Worm (Caenorhabditis elegans) whole organism, L3 larva: ENCODE data around the gene F43E2.11.

ENCODE experiments used
- aly-2 ChIP-seq: fragments of 150-350 bp; optimal IDR thresholded peaks from 2 replicates; lab custom pipeline; 2014; ENCODE audit warnings: missing biosample characterization, missing genetic modification characterization
- ceh-82 ChIP-seq: fragments of 150-350 bp; optimal IDR thresholded peaks from 2 replicates; lab custom pipeline; 2014; ENCODE audit warnings: missing biosample characterization, missing genetic modification characterization
- ceh-9 ChIP-seq: sonication (generic microtip); optimal IDR thresholded peaks from 2 replicates; lab custom pipeline; 2018; ENCODE audit warnings: missing biosample characterization, missing genetic modification characterization
- fkh-10 ChIP-seq: sonication (generic microtip); optimal IDR thresholded peaks from 2 replicates; lab custom pipeline; 2017; ENCODE audit warnings: missing biosample characterization, missing genetic modification reagents, missing genetic modification characterization
- mdl-1 ChIP-seq: fragments of 150-350 bp; optimal IDR thresholded peaks from 2 replicates; lab custom pipeline; 2014; ENCODE audit warnings: missing biosample characterization, missing genetic modification characterization
- nfya-1 ChIP-seq: sonication (generic microtip); optimal IDR thresholded peaks from 2 replicates; lab custom pipeline; 2017; ENCODE audit warnings: missing genetic modification characterization, mild to moderate bottlenecking, missing compliant biosample characterization, antibody characterized with exemption, moderate library complexity; ENCODE audit not compliant: insufficient read depth
- nhr-11 ChIP-seq: fragments of 150-350 bp; optimal IDR thresholded peaks from 2 replicates; lab custom pipeline; 2014; ENCODE audit warnings: missing biosample characterization, missing genetic modification characterization
- nhr-12 ChIP-seq: fragments of 150-350 bp; optimal IDR thresholded peaks from 2 replicates; lab custom pipeline; 2014; ENCODE audit warnings: missing biosample characterization, missing genetic modification characterization
- nhr-25 ChIP-seq: sonication (generic microtip); optimal IDR thresholded peaks from 2 replicates; lab custom pipeline; 2017; ENCODE audit warnings: missing biosample characterization, missing genetic modification characterization
- nhr-77 ChIP-seq: fragments of 150-350 bp; optimal IDR thresholded peaks from 2 replicates; lab custom pipeline; 2014; ENCODE audit warnings: missing biosample characterization, missing genetic modification characterization
- zag-1 ChIP-seq: fragments of 150-350 bp; optimal IDR thresholded peaks from 2 replicates; lab custom pipeline; 2014; ENCODE audit warnings: missing biosample characterization, missing genetic modification characterization
- ztf-11 ChIP-seq: fragments of 150-350 bp; optimal IDR thresholded peaks from 2 replicates; lab custom pipeline; 2014; ENCODE audit warnings: missing biosample characterization, missing genetic modification characterization

ce11 chrII:7357176-7357575 is 12.9 kb downstream of the F43E2.11 start:
- TF ChIP-seq aly-2 (tag; lab: Kevin White, UChicago) = no peak
- TF ChIP-seq ztf-11 (tag; lab: Kevin White, UChicago) = no peak
- TF ChIP-seq nhr-11 (tag; lab: Kevin White, UChicago) = no peak
- no peak for TF ChIP-seq zag-1 (tag; lab: Kevin White, UChicago)
- no peak for TF ChIP-seq mdl-1 (tag; lab: Kevin White, UChicago)
- no peak for TF ChIP-seq ceh-82 (tag; lab: Kevin White, UChicago)
- no peak for TF ChIP-seq nhr-25
- TF ChIP-seq ceh-9 = no peak
- TF ChIP-seq nhr-77 (tag; lab: Kevin White, UChicago) = no peak
- no peak for TF ChIP-seq nhr-12 (tag; lab: Kevin White, UChicago)
- TF ChIP-seq fkh-10 = no peak
- TF ChIP-seq nfya-1 (tag; lab: Kevin White, UChicago) = no peak
